Worm (Caenorhabditis elegans): ENCODE results near the gene ZC443.1.

Gene ZC443.1

ce11 chrV:12787026-12787425 lies 22.9 kb downstream of the ZC443.1 start, which contains the start of gene fkb-4:
TSS of gene fkb-4 (minus strand) at chrV:12787126.
- TF ChIP-seq dao-5 (tag; optimal IDR thresholded peaks at IDR 0.05) (no peak), him-1 (tag; optimal IDR thresholded peaks at IDR 0.05) (no peak), W03F9.2 (tag; optimal IDR thresholded peaks at IDR 0.05) (no peak)

ce11 chrV:12786340-12786739 lies 23.5 kb downstream of the ZC443.1 start:
- TF ChIP-seq him-1 (tag; optimal IDR thresholded peaks at IDR 0.05) (no peak), W03F9.2 (tag; optimal IDR thresholded peaks at IDR 0.05) (no peak), dao-5 (tag; optimal IDR thresholded peaks at IDR 0.05) (no peak)

- no peak for TF ChIP-seq him-1 (tag; optimal IDR thresholded peaks at IDR 0.05)
Observed at ce11 chrV:12784861-12785260, 25.0 kb downstream of the ZC443.1 start, which contains the start of gene sre-20. TSS of gene sre-20 (minus strand) at chrV:12784961.

ce11 chrV:12780248-12780647 lies 29.6 kb downstream of the ZC443.1 start:
- TF ChIP-seq dao-5 (tag; optimal IDR thresholded peaks at IDR 0.05) (peak; percentile 61), him-1 (tag; optimal IDR thresholded peaks at IDR 0.05) (peak; percentile 29), W03F9.2 (tag; optimal IDR thresholded peaks at IDR 0.05) (no peak)

ce11 chrV:12773852-12774251 lies 36.0 kb downstream of the ZC443.1 start:
- no peak for TF ChIP-seq him-1 (tag; optimal IDR thresholded peaks at IDR 0.05)
- no peak for TF ChIP-seq W03F9.2 (tag; optimal IDR thresholded peaks at IDR 0.05)
- no peak for TF ChIP-seq dao-5 (tag; optimal IDR thresholded peaks at IDR 0.05)

- TF ChIP-seq him-1 (tag; optimal IDR thresholded peaks at IDR 0.05) (no peak), W03F9.2 (tag; optimal IDR thresholded peaks at IDR 0.05) (no peak), dao-5 (tag; optimal IDR thresholded peaks at IDR 0.05) (no peak)
Observed at ce11 chrV:12773222-12773621, 36.7 kb downstream of the ZC443.1 start, which contains the start of gene ZC455.1. TSS of gene ZC455.1 (plus strand) at chrV:12773522.

- TF ChIP-seq W03F9.2 (tag; optimal IDR thresholded peaks at IDR 0.05) (no peak), him-1 (tag; optimal IDR thresholded peaks at IDR 0.05) (no peak), dao-5 (tag; optimal IDR thresholded peaks at IDR 0.05) (no peak)
Observed at ce11 chrV:12768946-12769345, 40.9 kb downstream of the ZC443.1 start, which contains the start of gene srt-43. TSS of gene srt-43 (plus strand) at chrV:12769246.

ce11 chrV:12763291-12763995 lies 46.4 kb downstream of the ZC443.1 start, which contains the start of the genes abcf-1 and scc-3:
TSS of gene abcf-1 (minus strand) at chrV:12763375.
TSS of gene scc-3 (plus strand) at chrV:12763945.
- TF ChIP-seq W03F9.2 (tag; optimal IDR thresholded peaks at IDR 0.05) (peak; percentile 11), dao-5 (tag; optimal IDR thresholded peaks at IDR 0.05) (no peak)

ce11 chrV:12760913-12761312 lies 49.0 kb downstream of the ZC443.1 start, which contains the start of gene F18E2.15:
TSS of gene F18E2.15 (minus strand) at chrV:12761013.
- TF ChIP-seq dao-5 (tag; optimal IDR thresholded peaks at IDR 0.05) = no peak
- no peak for TF ChIP-seq W03F9.2 (tag; optimal IDR thresholded peaks at IDR 0.05)
- TF ChIP-seq him-1 (tag; optimal IDR thresholded peaks at IDR 0.05) = no peak

ce11 chrV:12759660-12760059 lies 50.2 kb downstream of the ZC443.1 start, which contains the start of gene papl-1:
TSS of gene papl-1 (minus strand) at chrV:12759760.
- no peak for TF ChIP-seq W03F9.2 (tag; optimal IDR thresholded peaks at IDR 0.05)
